Fruit fly (Drosophila melanogaster) whole organism, embryonic: ENCODE data around the gene CG16984.

Experiments
- Antp ChIP-seq: fragments of 200-800 bp; sonication (Bioruptor generic); optimal IDR thresholded peaks from 3 replicates; lab custom pipeline; 2016; ENCODE audit warnings: missing biosample characterization, missing genetic modification characterization
- CG10431 ChIP-seq: fragments of 200-800 bp; sonication (Bioruptor generic); optimal IDR thresholded peaks from 3 replicates; lab custom pipeline; 2018; ENCODE audit warnings: missing biosample characterization, mild to moderate bottlenecking, missing genetic modification characterization
- CG10979 ChIP-seq: fragments of 200-800 bp; sonication (Bioruptor generic); optimal IDR thresholded peaks from 2 replicates; lab custom pipeline; 2018; ENCODE audit warnings: missing biosample characterization, mild to moderate bottlenecking, missing genetic modification characterization, moderate library complexity
- CG11456 ChIP-seq: fragments of 200-800 bp; sonication (Bioruptor generic); IDR thresholded peaks from 3 replicates; pipeline ENCODE4 v1.3.6; 2022; ENCODE audit warnings: missing biosample characterization, missing genetic modification characterization
- CG11560 ChIP-seq: fragments of 200-800 bp; sonication (Bioruptor generic); IDR thresholded peaks from 3 replicates; pipeline ENCODE4 v1.3.6; 2022; ENCODE audit warnings: missing biosample characterization, missing genetic modification characterization
- CG12219 ChIP-seq: fragments of 200-800 bp; sonication (Bioruptor generic); optimal IDR thresholded peaks from 3 replicates; lab custom pipeline; 2018; ENCODE audit warnings: missing biosample characterization, mild to moderate bottlenecking, missing genetic modification characterization
- CG17328 ChIP-seq: fragments of 200-800 bp; sonication (Bioruptor generic); IDR thresholded peaks from 2 replicates; pipeline ENCODE4 v1.3.6; 2022; ENCODE audit warnings: missing biosample characterization, missing genetic modification characterization
- CG17385 ChIP-seq: fragments of 200-800 bp; sonication (Bioruptor generic); optimal IDR thresholded peaks from 3 replicates; lab custom pipeline; 2018; ENCODE audit warnings: missing biosample characterization, mild to moderate bottlenecking, missing genetic modification characterization
- CG30431 ChIP-seq: fragments of 200-800 bp; sonication (Bioruptor generic); optimal IDR thresholded peaks from 2 replicates; lab custom pipeline; 2017; ENCODE audit warnings: missing biosample characterization, missing genetic modification characterization
- CG34376 ChIP-seq: fragments of 200-800 bp; sonication (Bioruptor generic); optimal IDR thresholded peaks from 2 replicates; lab custom pipeline; 2018; ENCODE audit warnings: missing biosample characterization, mild to moderate bottlenecking, missing genetic modification characterization
- CG6272 ChIP-seq: fragments of 200-800 bp; sonication (Bioruptor generic); IDR thresholded peaks from 2 replicates; pipeline ENCODE4 v1.3.6; 2022; ENCODE audit warnings: missing biosample characterization, missing genetic modification characterization
- CG7928 ChIP-seq: fragments of 200-800 bp; sonication (Bioruptor generic); optimal IDR thresholded peaks from 2 replicates; lab custom pipeline; 2017; ENCODE audit warnings: missing biosample characterization, mild to moderate bottlenecking, missing genetic modification characterization
- CG7963 ChIP-seq: fragments of 200-800 bp; sonication (Bioruptor generic); IDR thresholded peaks from 3 replicates; pipeline ENCODE4 v1.3.6; 2022; ENCODE audit warnings: missing biosample characterization, missing genetic modification characterization; ENCODE audit not compliant: partially characterized antibody
- CTCF ChIP-seq: fragments of 200-800 bp; sonication (Bioruptor generic); optimal IDR thresholded peaks from 2 replicates; lab custom pipeline; 2017; ENCODE audit warnings: missing biosample characterization, mild to moderate bottlenecking, missing genetic modification characterization, moderate library complexity
- CoRest ChIP-seq: fragments of 200-800 bp; sonication (Bioruptor generic); optimal IDR thresholded peaks from 3 replicates; lab custom pipeline; 2018; ENCODE audit warnings: missing biosample characterization, mild to moderate bottlenecking, missing genetic modification characterization, moderate library complexity
- Dbx ChIP-seq: fragments of 200-800 bp; sonication (Bioruptor generic); IDR thresholded peaks from 3 replicates; pipeline ENCODE4 v1.3.6; 2022; ENCODE audit warnings: missing biosample characterization, missing genetic modification characterization
- Dek ChIP-seq: fragments of 200-800 bp; sonication (Bioruptor generic); optimal IDR thresholded peaks from 3 replicates; lab custom pipeline; 2019; ENCODE audit warnings: missing biosample characterization, mild to moderate bottlenecking, missing genetic modification characterization, moderate library complexity
- Gsc ChIP-seq: fragments of 200-800 bp; sonication (Bioruptor generic); IDR thresholded peaks from 2 replicates; pipeline ENCODE4 v1.3.6; 2022; ENCODE audit warnings: missing biosample characterization, missing genetic modification characterization
- HHEX ChIP-seq: fragments of 200-800 bp; sonication (Bioruptor generic); optimal IDR thresholded peaks from 3 replicates; lab custom pipeline; 2017; ENCODE audit warnings: missing biosample characterization, mild to moderate bottlenecking, missing genetic modification characterization, missing genetic modification reagents
- Hey ChIP-seq: fragments of 200-800 bp; sonication (Bioruptor generic); optimal IDR thresholded peaks from 3 replicates; lab custom pipeline; 2018; ENCODE audit warnings: missing biosample characterization, mild to moderate bottlenecking, missing genetic modification characterization
- Hr39 ChIP-seq: fragments of >200 bp; optimal IDR thresholded peaks from 2 replicates; lab custom pipeline; 2017
- Hr78 ChIP-seq, 2 experiments: fragments of 200-800 bp in 1 of 2; fragments of >200 bp in 1 of 2; sonication (Bioruptor generic) in 1 of 2; optimal IDR thresholded peaks; 2 replicates each; lab custom pipeline; 2017 to 2019; ENCODE audit warnings: missing biosample characterization in 2 of 2, missing genetic modification characterization in 2 of 2, mild to moderate bottlenecking in 1 of 2, moderate library complexity in 1 of 2
- Hsf ChIP-seq: fragments of 200-800 bp; sonication (Bioruptor generic); optimal IDR thresholded peaks from 3 replicates; lab custom pipeline; 2016; ENCODE audit warnings: missing biosample characterization, missing genetic modification characterization
- Jarid2 ChIP-seq: fragments of 200-800 bp; sonication (Bioruptor generic); optimal IDR thresholded peaks from 3 replicates; lab custom pipeline; 2017; ENCODE audit warnings: mild to moderate bottlenecking, missing biosample characterization, missing genetic modification reagents, missing genetic modification characterization
- MBD-R2 ChIP-seq: fragments of 200-800 bp; sonication (Bioruptor generic); IDR thresholded peaks from 2 replicates; pipeline ENCODE4 v1.3.6; 2022; ENCODE audit warnings: missing biosample characterization, missing genetic modification characterization
- Mad ChIP-seq: fragments of 200-800 bp; sonication (Bioruptor generic); optimal IDR thresholded peaks from 2 replicates; lab custom pipeline; 2016; ENCODE audit warnings: missing biosample characterization, missing genetic modification characterization
- NFAT ChIP-seq: fragments of 200-800 bp; sonication (Bioruptor generic); IDR thresholded peaks from 2 replicates; pipeline ENCODE4 v1.3.6; 2022; ENCODE audit warnings: missing biosample characterization, missing genetic modification characterization
- Nf-YA ChIP-seq: fragments of 200-800 bp; sonication (Bioruptor generic); IDR thresholded peaks from 2 replicates; pipeline ENCODE4 v1.3.6; 2022; ENCODE audit warnings: missing biosample characterization, missing genetic modification characterization
- Ravus ChIP-seq: fragments of 200-800 bp; sonication (Bioruptor generic); IDR thresholded peaks from 2 replicates; pipeline ENCODE4 v1.3.6; 2022; ENCODE audit warnings: missing biosample characterization, missing genetic modification characterization
- Taf1 ChIP-seq: fragments of 200-800 bp; sonication (Bioruptor generic); IDR thresholded peaks from 2 replicates; pipeline ENCODE4 v1.3.6; 2022; ENCODE audit warnings: missing biosample characterization, missing genetic modification characterization
- ac ChIP-seq: fragments of 200-800 bp; sonication (Bioruptor generic); optimal IDR thresholded peaks from 3 replicates; lab custom pipeline; 2017; ENCODE audit warnings: missing biosample characterization, mild to moderate bottlenecking, missing genetic modification characterization
- az2 ChIP-seq: fragments of 200-800 bp; sonication (Bioruptor generic); optimal IDR thresholded peaks from 3 replicates; lab custom pipeline; 2016; ENCODE audit warnings: missing biosample characterization, missing genetic modification characterization
- bbx ChIP-seq: fragments of 200-800 bp; sonication (Bioruptor generic); IDR thresholded peaks from 2 replicates; pipeline ENCODE4 v1.3.6; 2022; ENCODE audit warnings: missing biosample characterization, missing genetic modification characterization; ENCODE audit not compliant: partially characterized antibody
- caup ChIP-seq: fragments of 200-800 bp; sonication (Bioruptor generic); optimal IDR thresholded peaks from 3 replicates; lab custom pipeline; 2017; ENCODE audit warnings: missing biosample characterization, mild to moderate bottlenecking, missing genetic modification characterization, moderate library complexity; ENCODE audit not compliant: severe bottlenecking
- crol ChIP-seq: fragments of 200-800 bp; sonication (Bioruptor generic); IDR thresholded peaks from 2 replicates; pipeline ENCODE4 v1.3.6; 2022; ENCODE audit warnings: missing biosample characterization, missing genetic modification characterization
- fd64A ChIP-seq: fragments of 200-800 bp; sonication (Bioruptor generic); optimal IDR thresholded peaks from 3 replicates; lab custom pipeline; 2018; ENCODE audit warnings: missing biosample characterization, mild to moderate bottlenecking, missing genetic modification characterization
- fd96Cb ChIP-seq: fragments of 200-800 bp; sonication (Bioruptor generic); optimal IDR thresholded peaks from 2 replicates; lab custom pipeline; 2018; ENCODE audit warnings: missing biosample characterization, mild to moderate bottlenecking, missing genetic modification characterization, moderate library complexity
- gfzf ChIP-seq: fragments of 200-800 bp; sonication (Bioruptor generic); optimal IDR thresholded peaks from 2 replicates; lab custom pipeline; 2016; ENCODE audit warnings: missing biosample characterization, mild to moderate bottlenecking, missing genetic modification characterization, moderate library complexity
- hbn ChIP-seq: fragments of 200-800 bp; sonication (Bioruptor generic); IDR thresholded peaks from 2 replicates; pipeline ENCODE4 v1.3.6; 2022; ENCODE audit warnings: missing biosample characterization, missing genetic modification characterization; ENCODE audit not compliant: partially characterized antibody
- kay ChIP-seq: fragments of 200-800 bp; sonication (Bioruptor generic); optimal IDR thresholded peaks from 2 replicates; lab custom pipeline; 2016; ENCODE audit warnings: missing biosample characterization, missing genetic modification characterization
- org-1 ChIP-seq: fragments of 200-800 bp; sonication (Bioruptor generic); optimal IDR thresholded peaks from 2 replicates; lab custom pipeline; 2017; ENCODE audit warnings: missing biosample characterization, missing genetic modification characterization
- otp ChIP-seq: fragments of 200-800 bp; sonication (Bioruptor generic); IDR thresholded peaks from 3 replicates; pipeline ENCODE4, ENCODE4 v1.3.6; 2022; ENCODE audit warnings: missing biosample characterization, missing genetic modification characterization
- pan ChIP-seq, 4 experiments: fragments of >200 bp in 3 of 4; fragments of 200-800 bp in 1 of 4; sonication (Bioruptor generic) in 1 of 4; optimal IDR thresholded peaks in 3 of 4; IDR thresholded peaks in 1 of 4; 2 replicates each; pipeline versions ENCODE4 v1.3.6 to Lab custom; 2017 to 2022; ENCODE audit warnings: missing biosample characterization in 2 of 4, missing genetic modification characterization in 2 of 4, mixed read lengths in 1 of 4
- pfk ChIP-seq: fragments of 200-800 bp; sonication (Bioruptor generic); optimal IDR thresholded peaks from 2 replicates; lab custom pipeline; 2018; ENCODE audit warnings: missing biosample characterization, mild to moderate bottlenecking, missing genetic modification characterization, moderate library complexity
- ro ChIP-seq: fragments of 200-800 bp; sonication (Bioruptor generic); IDR thresholded peaks from 2 replicates; pipeline ENCODE4 v1.3.6; 2022; ENCODE audit warnings: missing biosample characterization, missing genetic modification characterization
- ttk ChIP-seq: fragments of 200-800 bp; sonication (Bioruptor generic); IDR thresholded peaks from 2 replicates; pipeline ENCODE4 v2.1.2; 2022; ENCODE audit warnings: missing biosample characterization, missing genetic modification characterization
- unpg ChIP-seq: fragments of 200-800 bp; sonication (Bioruptor generic); optimal IDR thresholded peaks from 3 replicates; lab custom pipeline; 2018; ENCODE audit warnings: missing biosample characterization, mild to moderate bottlenecking, missing genetic modification characterization, moderate library complexity
- vfl ChIP-seq: fragments of 200-800 bp; sonication (Bioruptor generic); optimal IDR thresholded peaks from 2 replicates; lab custom pipeline; 2016; ENCODE audit warnings: missing biosample characterization, missing genetic modification characterization
- zfh1 ChIP-seq: fragments of 200-800 bp; sonication (Bioruptor generic); IDR thresholded peaks from 3 replicates; pipeline ENCODE4 v1.3.6; 2022; ENCODE audit warnings: missing biosample characterization, missing genetic modification characterization

The CG16984 gene

dm6 chr3L:2552116-2552843 is 43.3 kb upstream of the CG16984 start (continued):
- TF ChIP-seq CTCF = peak; percentile 12
- TF ChIP-seq CG30431 (GFP tag; lab: Kevin White, UChicago) = peak; percentile 37
- TF ChIP-seq az2 = peak; percentile 70
- TF ChIP-seq Ravus = no peak
- TF ChIP-seq CG11560 (tag; lab: Robert Waterston, UW) = no peak
- TF ChIP-seq Antp (GFP tag; lab: Kevin White, UChicago) = peak; percentile 17
- peak; percentile 38 for TF ChIP-seq org-1 (GFP tag; lab: Kevin White, UChicago)
- no peak for TF ChIP-seq Hey (tag; lab: Kevin White, UChicago)
- TF ChIP-seq kay = peak; percentile 18
- TF ChIP-seq MBD-R2 (GFP tag; lab: Robert Waterston, UW) = 0 out of 2 replicates have a peak, but pooled peaks have one; percentile 16
- peak; percentile 47 for TF ChIP-seq CG17385 (GFP tag; lab: Kevin White, UChicago)
- TF ChIP-seq ttk (GFP tag; lab: Robert Waterston, UW) = 0 out of 2 replicates have a peak, but pooled peaks have one; percentile 9
- peak; percentile 64 for TF ChIP-seq Hsf (GFP tag; lab: Kevin White, UChicago)
- peak; percentile 59 for TF ChIP-seq CG12219
- TF ChIP-seq Mad (GFP tag; lab: Kevin White, UChicago) = no peak
- TF ChIP-seq CG11456 (GFP tag; lab: Robert Waterston, UW) = 0 out of 3 replicates have a peak, but pooled peaks have one; percentile 62
- TF ChIP-seq CG34376 = no peak
- TF ChIP-seq fd96Cb (tag; lab: Kevin White, UChicago) = peak; percentile 74
- peak; percentile 29; the same call in 1 of the 2 replicates for TF ChIP-seq crol
- TF ChIP-seq Jarid2 (GFP tag; lab: Kevin White, UChicago) = peak; percentile 28
- TF ChIP-seq bbx (GFP tag; lab: Robert Waterston, UW) = no peak
- peak; percentile 65 for TF ChIP-seq CoRest (tag; lab: Kevin White, UChicago)
- peak; percentile 51; the same call in 1 of the 3 replicates for TF ChIP-seq otp (GFP tag; lab: Robert Waterston, UW)
- TF ChIP-seq CG10431 = peak; percentile 50
- TF ChIP-seq gfzf (GFP tag; lab: Kevin White, UChicago) = no peak
- TF ChIP-seq Hr39 (lab: Kevin White, UChicago) = no peak
- TF ChIP-seq NFAT (GFP tag; lab: Robert Waterston, UW) = no peak
- peak in 1 of 2 experiments; percentile 36 for TF ChIP-seq Hr78 (GFP tag; optimal IDR thresholded peaks at IDR 0.05; lab: Kevin White, UChicago)
- TF ChIP-seq ro = 0 out of 2 replicates have a peak, but pooled peaks have one; percentile 13
- TF ChIP-seq Dek (tag; lab: Kevin White, UChicago) = peak; percentile 23
- TF ChIP-seq CG10979 (tag; lab: Kevin White, UChicago) = peak; percentile 83
- TF ChIP-seq Dbx (GFP tag; lab: Robert Waterston, UW) = peak; percentile 13; the same call in 1 of the 3 replicates
- TF ChIP-seq pan (optimal IDR thresholded peaks at IDR 0.05; lab: Kevin White, UChicago) = no peak
- peak in 1 of 2 experiments; percentile 64 for TF ChIP-seq pan (GFP tag; optimal IDR thresholded peaks at IDR 0.05 in 1 of 2, IDR thresholded peaks at IDR 0.05 in 1 of 2)
- TF ChIP-seq zfh1 (GFP tag; lab: Robert Waterston, UW) = peak; percentile 70
- TF ChIP-seq pfk (GFP tag; lab: Kevin White, UChicago) = no peak
- TF ChIP-seq CG6272 = no peak
- peak; percentile 76 for TF ChIP-seq unpg (GFP tag; lab: Kevin White, UChicago)
- TF ChIP-seq caup = peak; percentile 47
- peak; percentile 74 for TF ChIP-seq CG17328 (GFP tag; lab: Robert Waterston, UW)
- TF ChIP-seq Taf1 (GFP tag; lab: Robert Waterston, UW) = no peak
- no peak for TF ChIP-seq Gsc (GFP tag; lab: Robert Waterston, UW)
- peak; percentile 45 for TF ChIP-seq ac (GFP tag; lab: Kevin White, UChicago)
- TF ChIP-seq hbn (GFP tag; lab: Robert Waterston, UW) = no peak
- peak; percentile 37 for TF ChIP-seq fd64A (GFP tag; lab: Kevin White, UChicago)
- TF ChIP-seq CG7963 (GFP tag; lab: Robert Waterston, UW) = no peak
- TF ChIP-seq vfl (GFP tag; lab: Kevin White, UChicago) = no peak
- TF ChIP-seq CG7928 (GFP tag; lab: Kevin White, UChicago) = no peak
- TF ChIP-seq Nf-YA (GFP tag; lab: Robert Waterston, UW) = 0 out of 2 replicates have a peak, but pooled peaks have one; percentile 36
- TF ChIP-seq HHEX (GFP tag; lab: Kevin White, UChicago) = peak; percentile 34
